Worm (Caenorhabditis elegans) whole organism, mixed stage, embryonic: ENCODE data around the gene C08F11.10.

Experiments
- bed-3 ChIP-seq: fragments of 200-800 bp; sonication (Bioruptor generic); optimal IDR thresholded peaks from 3 replicates; lab custom pipeline; 2018; ENCODE audit warnings: mild to moderate bottlenecking, missing genetic modification characterization, moderate library complexity, missing compliant biosample characterization
- elt-3 ChIP-seq: fragments of 150-350 bp; optimal IDR thresholded peaks from 2 replicates; lab custom pipeline; 2014; ENCODE audit warnings: missing biosample characterization, missing genetic modification characterization
- hlh-1 ChIP-seq: fragments of 150-350 bp; optimal IDR thresholded peaks from 2 replicates; lab custom pipeline; 2014; ENCODE audit warnings: missing biosample characterization, missing genetic modification reagents, missing genetic modification characterization
- snpc-4 ChIP-seq: fragments of 150-350 bp; optimal IDR thresholded peaks from 2 replicates; lab custom pipeline; 2014; ENCODE audit warnings: missing biosample characterization, missing genetic modification characterization
- sptf-1 ChIP-seq: sonication (generic microtip); optimal IDR thresholded peaks from 2 replicates; lab custom pipeline; 2017; ENCODE audit warnings: mild to moderate bottlenecking, missing genetic modification characterization, moderate library complexity, missing compliant biosample characterization

DNA sequence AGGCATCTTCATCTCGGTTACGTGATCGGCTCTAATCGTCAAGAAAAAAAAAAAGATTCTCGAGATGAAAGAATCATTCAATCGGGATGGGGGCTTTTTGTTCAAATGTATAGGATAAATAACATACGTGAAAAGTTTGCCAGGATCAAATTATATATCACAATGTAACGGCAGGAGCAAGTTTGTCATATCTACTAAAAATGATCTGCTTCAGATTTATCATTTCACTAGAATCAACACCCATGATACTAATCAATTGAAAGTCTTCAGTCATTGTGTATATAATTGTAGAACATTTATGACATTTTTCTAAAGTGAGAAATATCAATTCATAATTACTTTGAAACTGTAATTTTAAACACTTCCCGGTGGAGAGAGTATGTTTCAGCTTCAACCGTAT is 47.9 kb upstream of the C08F11.10 start:
- TF ChIP-seq sptf-1 (tag; lab: Kevin White, UChicago) (no peak), bed-3 (no peak), snpc-4 (tag; lab: Kevin White, UChicago) (no peak), hlh-1 (tag; lab: Kevin White, UChicago) (no peak), elt-3 (tag; lab: Kevin White, UChicago) (no peak)
